Worm (Caenorhabditis elegans) whole organism, L4/young adult: ENCODE results near the gene F58D2.5.

Source experiments
- W03F9.2 ChIP-seq: fragments of 150-350 bp; optimal IDR thresholded peaks from 2 replicates; lab custom pipeline; 2014; ENCODE audit warnings: missing biosample characterization, missing genetic modification characterization
- dao-5 ChIP-seq: sonication (generic microtip); optimal IDR thresholded peaks from 2 replicates; lab custom pipeline; 2016; ENCODE audit warnings: missing genotype, missing genetic modification characterization, moderate library complexity, missing compliant biosample characterization

DNA sequence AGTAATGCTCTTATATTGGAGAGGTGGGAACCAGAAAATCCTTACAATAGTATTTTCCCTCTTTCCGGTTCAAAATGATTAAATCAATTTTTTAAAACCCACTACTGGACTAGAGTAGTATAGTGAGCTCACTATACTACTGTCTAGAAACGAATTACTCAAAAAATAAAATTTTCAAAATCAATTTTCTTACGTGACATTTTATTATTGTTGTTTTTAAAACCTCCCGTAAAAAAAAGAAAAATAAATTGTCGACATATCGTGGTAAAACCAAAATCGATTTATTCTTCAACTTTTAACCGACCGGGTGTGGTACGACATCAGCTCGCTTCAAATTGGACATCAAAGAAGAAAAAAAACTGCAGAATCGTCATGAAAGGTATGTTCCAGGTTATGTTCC lies 3.7 kb downstream of the F58D2.5 start, which contains the start of gene F58D2.2:
- TF ChIP-seq dao-5 (tag; lab: Kevin White, UChicago), result no peak
- TF ChIP-seq W03F9.2 (tag; lab: Kevin White, UChicago), result no peak
